Worm (Caenorhabditis elegans) whole organism, mixed stage, embryonic: ENCODE measurements around the gene F27D9.7.
"Not testable (repeated sequence)": the region's sequence is repeated elsewhere in the genome, so short reads cannot be mapped to it uniquely, and the experiment has no call there.

ENCODE experiments used
- bed-3 ChIP-seq: fragments of 200-800 bp; sonication (Bioruptor generic); optimal IDR thresholded peaks from 3 replicates; lab custom pipeline; 2018; ENCODE audit warnings: mild to moderate bottlenecking, missing genetic modification characterization, moderate library complexity, missing compliant biosample characterization
- blmp-1 ChIP-seq: fragments of 150-350 bp; optimal IDR thresholded peaks from 2 replicates; lab custom pipeline; 2014; ENCODE audit warnings: missing biosample characterization, missing genetic modification characterization
- ceh-43 ChIP-seq: fragments of 200-800 bp; sonication (Bioruptor generic); optimal IDR thresholded peaks from 2 replicates; lab custom pipeline; 2018; ENCODE audit warnings: mild to moderate bottlenecking, missing genetic modification characterization, moderate library complexity, missing compliant biosample characterization
- ces-1 ChIP-seq: fragments of 150-350 bp; optimal IDR thresholded peaks from 2 replicates; lab custom pipeline; 2014; ENCODE audit warnings: missing biosample characterization, missing genetic modification reagents, missing genetic modification characterization
- cnd-1 ChIP-seq: fragments of 200-800 bp; sonication (Bioruptor generic); optimal IDR thresholded peaks from 2 replicates; lab custom pipeline; 2018; ENCODE audit warnings: mild to moderate bottlenecking, missing genetic modification characterization, missing compliant biosample characterization
- elt-1 ChIP-seq: sonication (generic microtip); optimal IDR thresholded peaks from 2 replicates; lab custom pipeline; 2017; ENCODE audit warnings: missing genetic modification characterization, mild to moderate bottlenecking, missing compliant biosample characterization, antibody characterized with exemption, moderate library complexity, borderline replicate concordance; ENCODE audit not compliant: insufficient read depth
- elt-3 ChIP-seq: fragments of 150-350 bp; optimal IDR thresholded peaks from 2 replicates; lab custom pipeline; 2014; ENCODE audit warnings: missing biosample characterization, missing genetic modification characterization
- ham-2 ChIP-seq: fragments of 200-800 bp; sonication (Bioruptor generic); optimal IDR thresholded peaks from 2 replicates; lab custom pipeline; 2018; ENCODE audit warnings: mild to moderate bottlenecking, missing genetic modification characterization, missing compliant biosample characterization
- hlh-1 ChIP-seq: fragments of 150-350 bp; optimal IDR thresholded peaks from 2 replicates; lab custom pipeline; 2014; ENCODE audit warnings: missing biosample characterization, missing genetic modification reagents, missing genetic modification characterization
- lin-13 ChIP-seq: fragments of 150-350 bp; optimal IDR thresholded peaks from 2 replicates; lab custom pipeline; 2014; ENCODE audit warnings: missing biosample characterization, missing genetic modification characterization
- lin-32 ChIP-seq: fragments of 200-800 bp; sonication (Bioruptor generic); optimal IDR thresholded peaks from 2 replicates; lab custom pipeline; 2018; ENCODE audit warnings: mild to moderate bottlenecking, missing genetic modification characterization, missing compliant biosample characterization
- lsy-2 ChIP-seq: fragments of 150-350 bp; optimal IDR thresholded peaks from 2 replicates; lab custom pipeline; 2014; ENCODE audit warnings: missing biosample characterization, missing genetic modification characterization
- mab-5 ChIP-seq: fragments of 150-350 bp; optimal IDR thresholded peaks from 2 replicates; lab custom pipeline; 2014; ENCODE audit warnings: missing biosample characterization, missing genetic modification characterization
- mep-1 ChIP-seq: fragments of 150-350 bp; optimal IDR thresholded peaks from 2 replicates; lab custom pipeline; 2017; ENCODE audit warnings: missing biosample characterization, missing genetic modification reagents, missing genetic modification characterization, inconsistent platforms
- mls-2 ChIP-seq: sonication (generic microtip); optimal IDR thresholded peaks from 2 replicates; lab custom pipeline; 2016; ENCODE audit warnings: mild to moderate bottlenecking, missing genetic modification characterization, moderate library complexity, missing compliant biosample characterization
- nhr-12 ChIP-seq: fragments of 150-350 bp; optimal IDR thresholded peaks from 2 replicates; lab custom pipeline; 2014; ENCODE audit warnings: missing biosample characterization, missing genetic modification characterization
- nhr-237 ChIP-seq: fragments of 150-350 bp; optimal IDR thresholded peaks from 2 replicates; lab custom pipeline; 2014; ENCODE audit warnings: missing biosample characterization, missing genetic modification characterization
- nhr-76 ChIP-seq: sonication (generic microtip); optimal IDR thresholded peaks from 2 replicates; lab custom pipeline; 2017; ENCODE audit warnings: missing biosample characterization, missing genetic modification characterization
- pha-4 ChIP-seq: fragments of 150-350 bp; optimal IDR thresholded peaks from 2 replicates; lab custom pipeline; 2018; ENCODE audit warnings: missing biosample characterization, missing genetic modification reagents, missing genetic modification characterization
- sem-2 ChIP-seq: fragments of 200-800 bp; sonication (Bioruptor generic); optimal IDR thresholded peaks from 2 replicates; lab custom pipeline; 2018; ENCODE audit warnings: mild to moderate bottlenecking, missing genetic modification characterization, missing compliant biosample characterization
- snpc-4 ChIP-seq: fragments of 150-350 bp; optimal IDR thresholded peaks from 2 replicates; lab custom pipeline; 2014; ENCODE audit warnings: missing biosample characterization, missing genetic modification characterization
- sptf-1 ChIP-seq: sonication (generic microtip); optimal IDR thresholded peaks from 2 replicates; lab custom pipeline; 2017; ENCODE audit warnings: mild to moderate bottlenecking, missing genetic modification characterization, moderate library complexity, missing compliant biosample characterization
- unc-120 ChIP-seq: sonication (generic microtip); optimal IDR thresholded peaks from 2 replicates; lab custom pipeline; 2017; ENCODE audit warnings: missing genetic modification characterization, missing compliant biosample characterization; ENCODE audit not compliant: poor library complexity, severe bottlenecking
- unc-39 ChIP-seq: fragments of 150-350 bp; optimal IDR thresholded peaks from 2 replicates; lab custom pipeline; 2014; ENCODE audit warnings: missing biosample characterization, missing genetic modification characterization
- unc-62 ChIP-seq: fragments of 150-350 bp; optimal IDR thresholded peaks from 2 replicates; lab custom pipeline; 2014; ENCODE audit warnings: missing biosample characterization, missing genetic modification reagents, missing genetic modification characterization

F27D9.7 gene

DNA sequence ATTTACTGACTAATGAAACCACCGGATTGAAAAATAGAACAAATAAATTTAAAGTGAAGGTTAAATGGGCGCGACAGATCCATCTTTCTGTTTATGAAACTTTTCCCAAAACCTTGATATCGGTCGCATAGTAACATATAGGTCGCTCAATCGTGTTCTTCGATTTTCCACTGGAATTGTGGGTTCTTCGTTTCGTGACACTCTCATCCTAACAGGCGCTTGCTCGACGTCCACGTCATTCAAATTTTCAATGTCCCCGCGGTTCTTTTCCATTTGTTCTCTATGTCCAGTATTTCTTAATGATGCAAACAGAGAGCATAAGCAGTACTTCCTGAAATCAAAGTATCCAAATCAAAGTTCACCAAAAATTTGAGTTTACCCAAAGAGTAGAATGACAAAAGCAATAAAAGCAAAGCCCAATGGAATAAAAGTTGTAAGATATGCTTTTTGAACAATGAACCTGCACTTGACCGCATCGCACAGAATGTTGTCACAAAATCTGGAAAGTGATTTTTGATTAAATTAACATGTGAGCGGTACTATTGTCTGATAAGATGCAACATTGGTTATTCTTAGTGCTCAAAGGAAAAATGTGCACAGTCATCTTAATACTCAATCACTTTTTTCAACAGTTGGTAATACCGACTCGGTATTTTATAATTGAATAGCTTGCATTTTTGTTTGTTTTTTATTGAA, 3.0 kb downstream of the F27D9.7 start, which contains the start of gene F27D9.13:
Gene F27D9.13 (minus strand): TSS at position 51 of the 696 bp plus-strand sequence.
- TF ChIP-seq elt-3 (no peak), snpc-4 (tag; lab: Kevin White, UChicago) (no peak), cnd-1 (tag; lab: Kevin White, UChicago) (no peak), hlh-1 (tag; lab: Kevin White, UChicago) (no peak)
- TF ChIP-seq, all 35 proteins: peak for 0

DNA sequence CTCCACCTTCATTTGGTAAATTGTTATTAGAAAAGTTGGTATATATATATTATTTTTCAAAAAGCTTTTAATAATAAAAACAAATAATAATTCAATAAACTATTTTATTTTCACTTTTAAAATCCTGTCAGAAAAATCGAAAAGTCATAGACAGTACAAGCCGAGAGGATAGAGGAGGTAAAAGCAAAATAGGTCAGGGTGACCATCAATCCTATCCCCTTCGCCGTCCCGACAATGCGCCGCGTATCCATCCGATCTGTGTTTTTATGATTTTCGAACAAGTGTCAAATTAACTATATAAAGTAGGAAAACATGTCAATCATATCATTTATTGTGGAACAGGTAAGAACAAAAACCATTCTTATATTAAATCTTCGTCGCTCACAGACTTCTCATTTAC, 5.2 kb downstream of the F27D9.7 start:
- TF ChIP-seq blmp-1 (peak; percentile 46), cnd-1 (tag; lab: Kevin White, UChicago) (no peak)

DNA sequence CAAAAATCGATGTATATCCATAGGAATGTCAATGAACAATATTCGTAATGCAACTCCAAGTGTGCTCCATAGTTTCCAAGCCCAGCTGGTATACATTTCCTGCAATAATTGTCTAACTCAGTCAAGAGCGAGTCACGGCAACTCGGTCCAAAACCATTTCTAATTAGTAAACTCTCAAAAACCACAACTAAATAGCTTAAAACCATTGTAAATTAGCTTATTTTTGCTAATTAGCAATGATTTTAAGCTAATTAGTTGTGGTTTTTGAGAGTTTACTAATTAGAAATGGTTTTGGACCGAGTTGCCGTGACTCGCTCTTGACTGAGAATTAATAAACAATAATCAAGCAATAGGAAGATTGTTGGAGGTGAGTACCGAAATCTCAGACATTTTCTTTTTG, 5.7 kb downstream of the F27D9.7 start, which contains the start of gene dhs-29:
Gene dhs-29 (minus strand): TSS at position 101 of the 400 bp plus-strand sequence.
- not testable (repeated sequence) for TF ChIP-seq lin-32 (GFP tag; lab: Kevin White, UChicago); ceh-43; elt-1
- TF ChIP-seq, all 35 proteins: peak for 0; not testable (repeated sequence) for 35

DNA sequence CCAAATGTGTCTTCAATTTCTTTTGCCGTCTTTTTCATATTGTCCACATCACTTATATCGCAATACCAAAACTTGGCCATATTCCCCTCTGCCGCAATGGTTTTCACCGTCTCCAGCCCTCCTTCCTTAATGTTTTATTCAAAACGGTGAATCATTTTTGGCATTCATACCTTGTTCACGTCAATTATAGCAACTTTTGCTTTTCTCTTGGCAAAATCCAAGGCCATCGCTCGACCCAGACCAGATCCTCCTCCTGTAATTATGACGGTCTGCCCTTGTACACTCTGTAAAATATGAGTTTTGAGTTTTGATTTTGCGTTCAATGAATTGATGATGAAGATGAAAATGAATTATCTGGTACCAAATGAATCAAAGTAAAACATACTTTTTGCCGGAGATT, 6.1 kb downstream of the F27D9.7 start:
- no peak for TF ChIP-seq mab-5

DNA sequence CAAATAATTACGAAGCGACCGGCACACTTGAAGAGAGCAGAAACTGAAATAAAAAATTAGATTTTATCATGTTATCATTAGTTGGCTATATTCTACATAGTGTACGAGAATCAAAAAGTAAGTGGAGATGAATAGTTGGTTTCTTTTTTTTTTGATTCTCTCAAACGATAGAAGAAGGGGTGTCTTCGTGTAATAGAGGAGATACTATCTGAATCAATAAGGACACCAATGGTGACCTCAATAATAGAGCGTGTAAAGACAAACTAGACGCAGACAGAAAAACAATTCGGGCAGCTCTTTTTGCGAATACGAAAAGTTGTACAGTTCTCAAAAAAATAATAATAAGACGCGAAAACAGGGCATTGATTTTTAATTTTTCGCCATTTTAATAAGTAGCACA, 8.0 kb downstream of the F27D9.7 start:
- TF ChIP-seq unc-120 (tag; lab: Kevin White, UChicago) (no peak), mab-5 (no peak), elt-1 (peak; percentile 35), ham-2 (GFP tag; lab: Kevin White, UChicago) (no peak)

DNA sequence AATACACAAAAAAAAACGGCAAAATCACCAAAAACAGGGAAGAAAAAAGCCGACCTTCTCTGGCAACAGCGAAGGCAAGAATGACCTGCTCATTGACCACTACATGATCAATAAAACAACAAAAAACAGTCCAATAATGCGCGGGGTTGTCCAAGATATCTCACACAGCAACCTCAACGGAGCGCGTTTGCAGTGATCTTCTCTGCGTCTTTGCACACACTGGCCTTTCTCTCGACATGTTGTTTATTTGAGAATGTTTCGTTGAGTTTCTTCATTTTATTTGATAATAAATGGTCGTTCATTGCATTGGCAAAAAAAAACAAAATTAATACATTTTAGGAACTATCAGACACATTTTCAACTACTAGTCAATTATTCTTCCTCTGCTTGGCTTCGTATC, 8.9 kb downstream of the F27D9.7 start:
- TF ChIP-seq blmp-1 = no peak
- no peak for TF ChIP-seq lsy-2 (tag; lab: Kevin White, UChicago)
- TF ChIP-seq pha-4 (tag; lab: Kevin White, UChicago) = peak; percentile 39
- TF ChIP-seq mep-1 (tag; lab: Kevin White, UChicago) = peak; percentile 50
- peak; percentile 28 for TF ChIP-seq unc-62 (GFP tag; lab: Kevin White, UChicago)
- TF ChIP-seq mls-2 (tag; lab: Kevin White, UChicago) = no peak
- peak; percentile 47 for TF ChIP-seq hlh-1 (tag; lab: Kevin White, UChicago)
- TF ChIP-seq nhr-237 (tag; lab: Kevin White, UChicago) = no peak

DNA sequence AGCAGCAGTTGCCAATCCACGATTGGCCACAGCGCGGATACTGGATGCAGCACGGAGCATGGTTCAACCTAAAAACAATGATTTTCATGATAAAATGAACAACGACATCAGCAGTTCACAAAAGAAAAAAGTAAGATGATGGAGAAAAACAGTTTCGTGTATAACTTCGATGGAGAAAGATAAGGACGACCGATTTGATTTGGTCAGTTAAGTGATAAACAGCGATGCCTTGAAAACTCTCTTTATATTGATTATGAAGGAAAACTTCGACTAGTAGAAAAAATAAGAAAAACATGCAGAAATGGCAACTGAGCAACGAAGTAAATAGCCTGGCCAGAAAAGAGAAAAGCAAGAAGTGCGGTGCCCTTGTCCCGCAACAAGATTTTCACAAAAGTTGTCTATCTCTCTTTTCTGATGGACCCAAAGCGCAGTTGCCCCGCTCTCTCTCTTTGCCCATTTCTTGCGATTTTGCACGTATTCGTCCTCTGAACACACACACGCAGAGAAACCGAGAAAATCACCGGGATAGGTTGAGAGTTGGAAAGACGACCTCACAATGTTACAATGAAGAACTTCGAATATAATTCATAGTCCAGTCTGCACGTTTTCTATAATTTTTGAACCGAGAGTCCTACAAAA, 9.5 kb downstream of the F27D9.7 start, which contains the start of gene pcca-1:
Gene pcca-1 (minus strand): TSS at position 68 of the 639 bp plus-strand sequence.
- peak; percentile 84 for TF ChIP-seq unc-120 (tag; lab: Kevin White, UChicago)
- peak; percentile 87 for TF ChIP-seq hlh-1 (tag; lab: Kevin White, UChicago)
- TF ChIP-seq blmp-1 = no peak

DNA sequence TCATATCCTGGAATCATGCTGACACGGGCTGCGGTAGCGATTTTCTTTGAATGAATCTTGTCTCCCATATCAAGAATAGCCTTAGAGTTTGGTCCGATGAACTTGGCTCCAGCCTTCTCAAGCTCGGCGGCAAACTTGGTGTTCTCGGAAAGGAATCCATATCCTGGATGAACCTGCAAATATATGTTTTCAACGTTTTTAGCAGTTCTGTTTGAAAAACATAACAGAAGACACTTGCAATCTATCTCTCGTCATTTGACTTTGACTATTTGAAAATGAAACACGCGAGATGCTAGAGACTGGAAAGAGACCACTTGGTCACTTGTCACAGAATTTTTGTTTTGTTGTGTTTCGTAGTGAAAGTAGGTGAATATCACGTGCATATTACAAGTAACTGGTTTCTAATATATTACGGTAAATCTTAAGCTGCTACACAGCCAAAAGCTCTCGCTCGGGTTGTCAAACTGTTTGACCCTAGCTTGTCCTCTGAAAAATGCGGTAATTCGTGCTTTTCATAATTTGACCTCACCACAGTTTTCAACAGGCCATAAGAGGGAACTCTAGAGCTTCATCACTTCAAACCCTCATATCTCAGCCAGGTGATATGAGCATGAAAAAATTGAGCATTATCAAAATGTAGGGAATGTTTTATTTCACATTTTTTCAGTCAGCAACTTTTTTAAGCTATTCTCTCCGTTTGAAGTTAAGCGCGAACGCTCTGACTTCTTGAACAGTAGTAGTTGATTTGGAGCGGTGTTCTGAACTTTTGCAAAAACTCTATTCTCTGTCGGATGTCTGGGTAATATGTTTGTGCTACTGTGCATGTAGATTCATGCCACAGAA, 10.7 kb downstream of the F27D9.7 start:
- no peak for TF ChIP-seq nhr-12 (tag; lab: Kevin White, UChicago)
- TF ChIP-seq unc-39 (tag; lab: Kevin White, UChicago) = no peak
- no peak for TF ChIP-seq cnd-1 (tag; lab: Kevin White, UChicago)

DNA sequence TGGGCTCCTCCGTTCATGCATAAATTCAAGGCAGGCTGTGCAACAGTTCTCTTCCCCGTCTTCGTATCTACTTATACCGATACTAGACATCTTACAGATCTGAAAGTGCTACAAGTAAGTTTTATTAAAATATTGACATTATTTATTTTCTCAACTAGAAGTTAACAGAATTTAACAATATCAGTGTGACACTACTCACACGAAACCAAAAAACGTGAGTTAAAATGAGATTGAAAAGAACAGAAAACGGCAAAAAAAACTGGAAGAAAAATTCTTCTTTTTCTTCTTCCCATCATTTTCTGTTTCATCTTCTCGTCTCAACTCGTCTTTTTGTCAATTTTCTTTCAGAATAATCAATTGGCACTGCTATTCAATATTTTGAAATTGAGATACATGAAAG, 13.7 kb downstream of the F27D9.7 start, which contains the start of gene F27D9.12:
Gene F27D9.12 (minus strand): TSS at position 101 of the 400 bp plus-strand sequence.
- TF ChIP-seq sptf-1 (no peak), nhr-76 (tag; lab: Kevin White, UChicago) (no peak), cnd-1 (tag; lab: Kevin White, UChicago) (no peak), blmp-1 (no peak), elt-3 (no peak), lin-13 (no peak), ces-1 (GFP tag; lab: Kevin White, UChicago) (no peak), bed-3 (no peak), ham-2 (GFP tag; lab: Kevin White, UChicago) (no peak), elt-1 (no peak), sem-2 (no peak)
